Fruit fly (Drosophila melanogaster): ENCODE data around the gene CG13078.

Gene CG13078

DNA sequence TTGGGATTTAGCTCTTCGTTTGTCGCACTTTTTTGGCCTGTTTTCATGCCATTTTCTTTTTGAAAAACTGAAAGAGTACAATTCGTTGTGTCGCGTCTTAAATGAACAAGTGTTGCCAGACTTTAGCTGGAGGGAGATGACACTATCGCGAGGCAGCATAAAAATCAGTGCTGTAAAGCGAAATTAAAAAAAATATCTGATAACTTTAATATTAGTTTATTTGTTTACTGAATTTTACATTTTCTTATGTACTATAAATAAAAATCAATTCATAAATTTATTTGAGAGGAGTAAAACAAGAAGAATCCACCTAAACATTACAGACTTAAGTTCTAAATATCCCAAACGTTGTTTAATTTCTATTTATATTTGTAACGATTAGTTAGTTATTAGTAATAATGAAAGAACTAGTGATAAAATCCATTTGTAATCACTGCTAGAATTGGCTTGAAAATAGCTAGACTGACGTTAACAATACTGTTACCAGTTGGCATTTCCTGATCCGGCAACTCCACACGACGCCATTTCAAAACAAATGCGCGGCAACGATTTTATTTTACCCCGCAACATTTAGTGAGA, 13.5 kb downstream of the CG13078 start, which contains the start of the genes spi and msb1l (continued):
- TF ChIP-seq Blimp-1 (GFP tag; optimal IDR thresholded peaks at IDR 0.05), result peak; percentile 22
- TF ChIP-seq CG2116 (GFP tag; optimal IDR thresholded peaks at IDR 0.05), result peak; percentile 42
- no peak for TF ChIP-seq Rx (GFP tag; IDR thresholded peaks at IDR 0.05)
- no peak for TF ChIP-seq crc (GFP tag; optimal IDR thresholded peaks at IDR 0.05)
- TF ChIP-seq Hand (GFP tag; optimal IDR thresholded peaks at IDR 0.05), result no peak
- peak; percentile 41; the same call in 1 of the 3 replicates for TF ChIP-seq HLH4C (GFP tag; IDR thresholded peaks at IDR 0.05; ENCODE audit: partially characterized antibody)
- peak; percentile 92 for TF ChIP-seq Ets65A (GFP tag)
- TF ChIP-seq CG14050 (GFP tag; IDR thresholded peaks at IDR 0.05), result no peak
- TF ChIP-seq CG10147 (GFP tag; optimal IDR thresholded peaks at IDR 0.05), result peak; percentile 21
- peak; percentile 50 for TF ChIP-seq CG16815 (GFP tag; optimal IDR thresholded peaks at IDR 0.05)
- TF ChIP-seq sr (GFP tag; IDR thresholded peaks at IDR 0.05), result no peak
- TF ChIP-seq Ssrp (tag; optimal IDR thresholded peaks at IDR 0.05), result peak; percentile 45
- TF ChIP-seq oc (tag; optimal IDR thresholded peaks at IDR 0.05), result no peak
- peak; percentile 82 for TF ChIP-seq sens (GFP tag)
- no peak for TF ChIP-seq org-1 (GFP tag; optimal IDR thresholded peaks at IDR 0.05)
- peak; percentile 55 for TF ChIP-seq CG15269 (tag; optimal IDR thresholded peaks at IDR 0.05)
- peak; percentile 74 for TF ChIP-seq trem (tag; optimal IDR thresholded peaks at IDR 0.05)
- peak; percentile 25 for TF ChIP-seq cwo (GFP tag; optimal IDR thresholded peaks at IDR 0.05)
- TF ChIP-seq ind (GFP tag; optimal IDR thresholded peaks at IDR 0.05), result peak; percentile 62
- no peak for TF ChIP-seq CG7786 (GFP tag; optimal IDR thresholded peaks at IDR 0.05)
- no peak for TF ChIP-seq tgo (GFP tag; IDR thresholded peaks at IDR 0.05)
- peak; percentile 10; the same call in 1 of the 2 replicates for TF ChIP-seq NFAT (GFP tag; IDR thresholded peaks at IDR 0.05)
- no peak for TF ChIP-seq Sox100B (GFP tag; optimal IDR thresholded peaks at IDR 0.05)
- TF ChIP-seq Side (GFP tag; optimal IDR thresholded peaks at IDR 0.05), result no peak
- TF ChIP-seq CG1024 (GFP tag; IDR thresholded peaks at IDR 0.05), result no peak
- peak; percentile 71 for TF ChIP-seq Lhr (GFP tag; optimal IDR thresholded peaks at IDR 0.05)
- no peak for TF ChIP-seq Dip2 (GFP tag; IDR thresholded peaks at IDR 0.05)
- TF ChIP-seq tin (GFP tag; optimal IDR thresholded peaks at IDR 0.05), result peak; percentile 63
- TF ChIP-seq CTCF (GFP tag; optimal IDR thresholded peaks at IDR 0.05), result no peak
- TF ChIP-seq CG31388 (GFP tag; optimal IDR thresholded peaks at IDR 0.05), result no peak
- TF ChIP-seq onecut (GFP tag; IDR thresholded peaks at IDR 0.05), result no peak
- TF ChIP-seq CG2202 (tag; optimal IDR thresholded peaks at IDR 0.05), result peak; percentile 1
- TF ChIP-seq Atf6 (GFP tag; IDR thresholded peaks at IDR 0.05), result peak; percentile 43; the same call in 1 of the 2 replicates
- TF ChIP-seq ham (GFP tag; IDR thresholded peaks at IDR 0.05), result no peak
- no peak for TF ChIP-seq Bgb (GFP tag; IDR thresholded peaks at IDR 0.05; ENCODE audit: partially characterized antibody)
- TF ChIP-seq CG10209 (GFP tag; optimal IDR thresholded peaks at IDR 0.05), result peak; percentile 33
- TF ChIP-seq CG7928 (GFP tag; optimal IDR thresholded peaks at IDR 0.05), result no peak
- TF ChIP-seq ara (GFP tag; IDR thresholded peaks at IDR 0.05), result no peak
- no peak for TF ChIP-seq CG4282 (GFP tag; optimal IDR thresholded peaks at IDR 0.05)
- no peak for TF ChIP-seq hb (GFP tag; IDR thresholded peaks at IDR 0.05; ENCODE audit: partially characterized antibody)
- no peak for TF ChIP-seq trh (GFP tag; optimal IDR thresholded peaks at IDR 0.05)
- peak; percentile 56; the same call in 1 of the 2 replicates for TF ChIP-seq inv (GFP tag; IDR thresholded peaks at IDR 0.05; ENCODE audit: partially characterized antibody)
- TF ChIP-seq gem (tag; optimal IDR thresholded peaks at IDR 0.05), result peak; percentile 73
- TF ChIP-seq CG6791 (GFP tag; IDR thresholded peaks at IDR 0.05; ENCODE audit: partially characterized antibody), result peak; percentile 57; the same call in 1 of the 3 replicates
- peak; percentile 19 for TF ChIP-seq Six4 (GFP tag; optimal IDR thresholded peaks at IDR 0.05)
- TF ChIP-seq CG4854 (GFP tag; optimal IDR thresholded peaks at IDR 0.05), result no peak
- TF ChIP-seq Xbp1 (GFP tag; optimal IDR thresholded peaks at IDR 0.05), result peak; percentile 72
- TF ChIP-seq Awh (GFP tag; IDR thresholded peaks at IDR 0.05), result no peak
- peak; percentile 81 for TF ChIP-seq CoRest (tag; optimal IDR thresholded peaks at IDR 0.05)
- TF ChIP-seq CG3995 (GFP tag; optimal IDR thresholded peaks at IDR 0.05), result peak; percentile 90
- TF ChIP-seq CG14710 (tag; optimal IDR thresholded peaks at IDR 0.05), result peak; percentile 86
